Fruit fly (Drosophila melanogaster) whole organism: ENCODE data around the gene Gr66a.

Experiments used
- pan ChIP-seq: fragments of >200 bp; optimal IDR thresholded peaks from 2 replicates; lab custom pipeline; 2017
- psq ChIP-seq: fragments of >200 bp; optimal IDR thresholded peaks from 2 replicates; lab custom pipeline; 2017

- TF ChIP-seq psq (lab: Kevin White, UChicago), result no peak
- TF ChIP-seq pan (lab: Kevin White, UChicago), result no peak
Observed at dm6 chr3L:8336372-8336771, 29.6 kb upstream of the Gr66a start, which contains the start of gene Cpr66Cb.
